Worm (Caenorhabditis elegans) whole organism, L2 larva: ENCODE results near the gene sth-1.

ENCODE experiments used
- F13H6.1 ChIP-seq: sonication (generic microtip); optimal IDR thresholded peaks from 2 replicates; lab custom pipeline; 2016; ENCODE audit warnings: missing genetic modification characterization, missing compliant biosample characterization
- R02D3.7 ChIP-seq: fragments of 150-350 bp; optimal IDR thresholded peaks from 2 replicates; lab custom pipeline; 2014; ENCODE audit warnings: missing biosample characterization, missing genetic modification characterization
- ZK546.5 ChIP-seq: sonication (generic microtip); optimal IDR thresholded peaks from 2 replicates; lab custom pipeline; 2017; ENCODE audit warnings: missing biosample characterization, missing genetic modification characterization
- alr-1 ChIP-seq: fragments of 150-350 bp; optimal IDR thresholded peaks from 2 replicates; lab custom pipeline; 2014; ENCODE audit warnings: missing biosample characterization, missing genetic modification characterization
- aly-2 ChIP-seq: fragments of 150-350 bp; optimal IDR thresholded peaks from 2 replicates; lab custom pipeline; 2014; ENCODE audit warnings: missing biosample characterization, missing genetic modification characterization
- ama-1 ChIP-seq: fragments of 150-350 bp; optimal IDR thresholded peaks from 2 replicates; lab custom pipeline; 2018; ENCODE audit warnings: inconsistent platforms
- blmp-1 ChIP-seq: sonication (generic microtip); optimal IDR thresholded peaks from 2 replicates; lab custom pipeline; 2017; ENCODE audit warnings: missing genetic modification characterization, mild to moderate bottlenecking, missing compliant biosample characterization, antibody characterized with exemption, moderate library complexity; ENCODE audit not compliant: insufficient read depth
- ceh-16 ChIP-seq: fragments of 150-350 bp; optimal IDR thresholded peaks from 2 replicates; lab custom pipeline; 2014; ENCODE audit warnings: missing biosample characterization, missing genetic modification characterization
- ceh-82 ChIP-seq: fragments of 150-350 bp; optimal IDR thresholded peaks from 2 replicates; lab custom pipeline; 2014; ENCODE audit warnings: missing biosample characterization, missing genetic modification characterization
- crh-2 ChIP-seq: sonication (generic microtip); optimal IDR thresholded peaks from 2 replicates; lab custom pipeline; 2017; ENCODE audit warnings: missing biosample characterization, missing genetic modification characterization
- dmd-4 ChIP-seq: sonication (generic microtip); optimal IDR thresholded peaks from 2 replicates; lab custom pipeline; 2017; ENCODE audit warnings: missing biosample characterization, missing genetic modification characterization
- egl-27 ChIP-seq: sonication (generic microtip); optimal IDR thresholded peaks from 3 replicates; lab custom pipeline; 2017; ENCODE audit warnings: missing biosample characterization, missing genetic modification reagents, missing genetic modification characterization
- elt-1 ChIP-seq: fragments of 150-350 bp; optimal IDR thresholded peaks from 2 replicates; lab custom pipeline; 2014; ENCODE audit warnings: missing biosample characterization, missing genetic modification characterization
- fos-1 ChIP-seq: fragments of 150-350 bp; optimal IDR thresholded peaks from 2 replicates; lab custom pipeline; 2014; ENCODE audit warnings: missing biosample characterization, missing genetic modification characterization
- gmeb-1 ChIP-seq: fragments of 150-350 bp; optimal IDR thresholded peaks from 2 replicates; lab custom pipeline; 2014; ENCODE audit warnings: missing biosample characterization, missing genetic modification characterization
- lin-11 ChIP-seq: fragments of 150-350 bp; sonication (generic microtip); optimal IDR thresholded peaks from 2 replicates; lab custom pipeline; 2014; ENCODE audit warnings: missing biosample characterization, missing genetic modification characterization, inconsistent platforms, mixed read lengths
- lsy-2 ChIP-seq, 2 experiments: fragments of 150-350 bp in 1 of 2; sonication (generic microtip) in 1 of 2; optimal IDR thresholded peaks; 2 replicates each; lab custom pipeline; 2014 to 2017; ENCODE audit warnings: missing biosample characterization in 2 of 2, missing genetic modification characterization in 2 of 2
- mab-5 ChIP-seq: fragments of 150-350 bp; optimal IDR thresholded peaks from 2 replicates; lab custom pipeline; 2014; ENCODE audit warnings: missing biosample characterization, missing genetic modification characterization
- mbf-1 ChIP-seq: sonication (generic microtip); optimal IDR thresholded peaks from 2 replicates; lab custom pipeline; 2017; ENCODE audit warnings: missing biosample characterization, missing genetic modification characterization
- mdl-1 ChIP-seq, 2 experiments: fragments of 150-350 bp in 1 of 2; sonication (generic microtip) in 1 of 2; optimal IDR thresholded peaks; 2 replicates each; lab custom pipeline; 2017; ENCODE audit warnings: missing biosample characterization in 2 of 2, missing genetic modification characterization in 2 of 2
- nhr-10 ChIP-seq: sonication (generic microtip); optimal IDR thresholded peaks from 2 replicates; lab custom pipeline; 2017; ENCODE audit warnings: missing biosample characterization, missing genetic modification characterization
- nhr-129 ChIP-seq: fragments of 150-350 bp; optimal IDR thresholded peaks from 2 replicates; lab custom pipeline; 2014; ENCODE audit warnings: missing biosample characterization, missing genetic modification characterization
- nhr-23 ChIP-seq: fragments of 150-350 bp; optimal IDR thresholded peaks from 2 replicates; lab custom pipeline; 2014; ENCODE audit warnings: missing biosample characterization, missing genetic modification reagents, missing genetic modification characterization
- nhr-237 ChIP-seq: fragments of 150-350 bp; optimal IDR thresholded peaks from 2 replicates; lab custom pipeline; 2014; ENCODE audit warnings: missing biosample characterization, missing genetic modification characterization
- nhr-25 ChIP-seq: fragments of 150-350 bp; sonication (generic microtip); optimal IDR thresholded peaks from 3 replicates; lab custom pipeline; 2014; ENCODE audit warnings: missing biosample characterization, missing genetic modification characterization
- nhr-6 ChIP-seq: fragments of 150-350 bp; optimal IDR thresholded peaks from 2 replicates; lab custom pipeline; 2014; ENCODE audit warnings: missing biosample characterization, missing genetic modification characterization
- skn-1 ChIP-seq: sonication (generic microtip); optimal IDR thresholded peaks from 2 replicates; lab custom pipeline; 2017; ENCODE audit warnings: missing biosample characterization, missing genetic modification characterization
- sma-3 ChIP-seq: sonication (generic microtip); optimal IDR thresholded peaks from 2 replicates; lab custom pipeline; 2016; ENCODE audit warnings: missing genetic modification reagents, missing genetic modification characterization, missing compliant biosample characterization
- snpc-4 ChIP-seq: fragments of 150-350 bp; optimal IDR thresholded peaks from 2 replicates; lab custom pipeline; 2014; ENCODE audit warnings: missing biosample characterization, missing genetic modification characterization
- unc-39 ChIP-seq: fragments of 150-350 bp; optimal IDR thresholded peaks from 2 replicates; lab custom pipeline; 2014; ENCODE audit warnings: missing biosample characterization, missing genetic modification characterization
- unc-55 ChIP-seq: fragments of 150-350 bp; sonication (generic microtip); optimal IDR thresholded peaks from 3 replicates; lab custom pipeline; 2014; ENCODE audit warnings: missing biosample characterization, missing genetic modification reagents, missing genetic modification characterization
- zag-1 ChIP-seq: fragments of 150-350 bp; optimal IDR thresholded peaks from 2 replicates; lab custom pipeline; 2014; ENCODE audit warnings: missing biosample characterization, missing genetic modification characterization
- ztf-1 ChIP-seq: fragments of 200-800 bp; sonication (Bioruptor generic); conservative IDR thresholded peaks from 2 replicates; pipeline ENCODE4 v1.3.6; 2022; ENCODE audit warnings: missing genetic modification characterization, missing compliant biosample characterization
- ztf-11 ChIP-seq: sonication (generic microtip); optimal IDR thresholded peaks from 2 replicates; lab custom pipeline; 2017; ENCODE audit warnings: missing biosample characterization, missing genetic modification characterization

sth-1 gene

ce11 chrV:8050811-8051210, 1.1 kb upstream of the sth-1 start, which contains the start of gene col-43:
TSS of gene col-43 (minus strand) at chrV:8050911.
- TF ChIP-seq mdl-1 (tag; optimal IDR thresholded peaks at IDR 0.05; lab: Kevin White, UChicago): no peak
- TF ChIP-seq unc-55 (GFP tag; lab: Kevin White, UChicago): no peak
- no peak for TF ChIP-seq elt-1
- TF ChIP-seq fos-1: no peak
- TF ChIP-seq ztf-1: no peak
- no peak for TF ChIP-seq mbf-1 (tag; lab: Kevin White, UChicago)
- no peak for TF ChIP-seq nhr-129
- no peak for TF ChIP-seq ztf-11 (tag; lab: Kevin White, UChicago)
- no peak for TF ChIP-seq ZK546.5 (tag; lab: Kevin White, UChicago)
- TF ChIP-seq lsy-2 (tag; optimal IDR thresholded peaks at IDR 0.05; lab: Kevin White, UChicago): no peak
- TF ChIP-seq aly-2: no peak

- TF ChIP-seq egl-27: no peak
These were observed 2.2 kb downstream of the sth-1 start, which contains the start of gene ZC513.2 for ce11 chrV:8054130-8054529. TSS of gene ZC513.2 (plus strand) at chrV:8054430.

DNA sequence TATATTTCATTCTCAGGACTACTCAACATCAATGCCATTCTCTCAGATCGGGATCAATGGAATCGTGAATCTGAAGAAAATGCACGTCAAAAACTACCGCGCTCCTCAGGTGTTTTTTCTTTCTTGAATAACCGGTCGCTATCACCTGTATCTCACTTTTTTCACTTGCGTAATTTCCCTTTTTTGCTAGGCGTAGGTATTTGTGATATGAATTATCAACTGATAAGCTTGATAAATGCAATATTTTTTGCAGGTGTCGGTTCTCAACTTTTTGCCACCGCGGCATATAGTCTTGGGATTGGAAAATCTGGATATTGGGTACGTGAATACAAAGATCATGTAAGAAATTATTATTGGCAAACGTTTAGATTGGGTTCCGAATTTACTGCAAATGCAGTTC, 3.2 kb downstream of the sth-1 start:
- TF ChIP-seq blmp-1 (tag; lab: Kevin White, UChicago) (peak; percentile 14), alr-1 (no peak), F13H6.1 (tag; lab: Kevin White, UChicago) (no peak), snpc-4 (tag; lab: Kevin White, UChicago) (no peak), ceh-16 (tag; lab: Kevin White, UChicago) (no peak), aly-2 (no peak), crh-2 (tag; lab: Kevin White, UChicago) (no peak)

- TF ChIP-seq ceh-82 (no peak), unc-39 (tag; lab: Kevin White, UChicago) (no peak), nhr-25 (no peak), mab-5 (tag; lab: Kevin White, UChicago) (no peak)
- TF ChIP-seq, all 48 proteins: peak for 0
These were observed 6.4 kb downstream of the sth-1 start, which contains the start of gene str-138 for ce11 chrV:8058359-8058758. TSS of gene str-138 (plus strand) at chrV:8058659.

ce11 chrV:8062074-8062473, 10.1 kb downstream of the sth-1 start, which contains the start of gene str-139:
TSS of gene str-139 (minus strand) at chrV:8062174.
- TF ChIP-seq mbf-1 (tag; lab: Kevin White, UChicago) (no peak), lsy-2 (tag; optimal IDR thresholded peaks at IDR 0.05; lab: Kevin White, UChicago) (no peak), unc-39 (tag; lab: Kevin White, UChicago) (no peak), ama-1 (no peak), R02D3.7 (no peak)

ce11 chrV:8067800-8068199, 15.8 kb downstream of the sth-1 start, which contains the start of gene str-140:
TSS of gene str-140 (minus strand) at chrV:8067900.
- no peak for TF ChIP-seq zag-1 (tag; lab: Kevin White, UChicago)
- no peak for TF ChIP-seq lin-11
- TF ChIP-seq nhr-23 (tag; lab: Kevin White, UChicago): no peak
- TF ChIP-seq ztf-11 (tag; lab: Kevin White, UChicago): no peak
- TF ChIP-seq egl-27: no peak
- TF ChIP-seq skn-1 (tag; lab: Kevin White, UChicago): no peak
- no peak for TF ChIP-seq unc-39 (tag; lab: Kevin White, UChicago)
- no peak for TF ChIP-seq ztf-1
- no peak for TF ChIP-seq dmd-4 (tag; lab: Kevin White, UChicago)
- TF ChIP-seq R02D3.7: no peak
- no peak for TF ChIP-seq nhr-237
- TF ChIP-seq nhr-10 (tag; lab: Kevin White, UChicago): no peak
- TF ChIP-seq nhr-129: no peak
- no peak for TF ChIP-seq nhr-25
- TF ChIP-seq unc-55 (GFP tag; lab: Kevin White, UChicago): no peak

DNA sequence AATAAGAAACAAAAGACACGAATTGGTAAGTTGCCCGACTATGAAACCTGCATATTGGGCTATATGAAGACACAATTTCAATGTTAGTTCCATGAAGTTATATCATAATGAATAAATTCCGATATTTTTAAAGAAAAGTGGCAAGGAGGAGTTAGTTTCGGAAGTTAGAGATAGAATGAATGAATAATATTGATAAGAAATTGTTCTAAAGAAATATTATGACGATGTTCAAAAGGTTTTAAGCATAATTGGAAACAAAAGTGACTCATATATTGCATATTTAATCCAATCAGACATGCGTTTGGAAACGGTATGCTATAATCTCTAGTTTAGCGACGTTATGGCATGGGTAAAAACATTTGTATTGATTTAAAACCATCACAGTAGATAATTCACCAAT, 17.7 kb downstream of the sth-1 start, which contains the start of gene str-143:
str-143 (minus strand) TSS at position 101 of the 400 bp plus-strand sequence.
- TF ChIP-seq ama-1: no peak
- no peak for TF ChIP-seq nhr-6 (tag; lab: Kevin White, UChicago)
- TF ChIP-seq sma-3: no peak
- no peak for TF ChIP-seq nhr-23 (tag; lab: Kevin White, UChicago)
- TF ChIP-seq fos-1: no peak
- no peak for TF ChIP-seq skn-1 (tag; lab: Kevin White, UChicago)
- TF ChIP-seq gmeb-1 (tag; lab: Kevin White, UChicago): no peak
- TF ChIP-seq lin-11: no peak
- no peak for TF ChIP-seq unc-55 (GFP tag; lab: Kevin White, UChicago)
